Worm (Caenorhabditis elegans) whole organism, early embryonic: Measurements from ENCODE around the gene aat-6.

Experiments
- aly-1 ChIP-seq: sonication (generic microtip); optimal IDR thresholded peaks from 2 replicates; lab custom pipeline; 2016; ENCODE audit warnings: missing genetic modification characterization, missing compliant biosample characterization
- ama-1 ChIP-seq: fragments of 150-350 bp; optimal IDR thresholded peaks from 2 replicates; lab custom pipeline; 2014
- ceh-13 ChIP-seq: fragments of 200-800 bp; sonication (Bioruptor generic); optimal IDR thresholded peaks from 2 replicates; lab custom pipeline; 2018; ENCODE audit warnings: mild to moderate bottlenecking, missing genetic modification characterization, missing compliant biosample characterization
- ceh-36 ChIP-seq: sonication (generic microtip); optimal IDR thresholded peaks from 2 replicates; lab custom pipeline; 2016; ENCODE audit warnings: missing genetic modification characterization, inconsistent platforms, missing compliant biosample characterization
- flt-1 ChIP-seq: fragments of 200-800 bp; sonication (Bioruptor generic); IDR thresholded peaks from 2 replicates; pipeline ENCODE4 v1.3.6; 2022; ENCODE audit warnings: missing genetic modification characterization, missing compliant biosample characterization

ce11 chrV:11438464-11438863 lies 32.0 kb downstream of the aat-6 start, which contains the start of gene dmsr-1:
- no peak for TF ChIP-seq ama-1
- TF ChIP-seq flt-1, result no peak
- TF ChIP-seq ceh-36, result no peak
- no peak for TF ChIP-seq ceh-13 (GFP tag; lab: Kevin White, UChicago)
- no peak for TF ChIP-seq aly-1 (tag; lab: Kevin White, UChicago)
